Fruit fly (Drosophila melanogaster) whole organism, embryonic: ENCODE data around the gene CG14971.

ENCODE experiments used
- Bdp1 ChIP-seq: fragments of 200-800 bp; sonication (Bioruptor generic); optimal IDR thresholded peaks from 3 replicates; lab custom pipeline; 2016; ENCODE audit warnings: missing biosample characterization, missing genetic modification characterization
- CG10366 ChIP-seq: fragments of 200-800 bp; sonication (Bioruptor generic); IDR thresholded peaks from 2 replicates; pipeline ENCODE4 v1.3.6; 2022; ENCODE audit warnings: missing biosample characterization, missing genetic modification characterization
- CG11504 ChIP-seq: fragments of 200-800 bp; sonication (Bioruptor generic); optimal IDR thresholded peaks from 3 replicates; lab custom pipeline; 2019; ENCODE audit warnings: missing biosample characterization, mild to moderate bottlenecking, missing genetic modification characterization, moderate library complexity
- CG11696 ChIP-seq: fragments of 200-800 bp; sonication (Bioruptor generic); IDR thresholded peaks from 2 replicates; pipeline ENCODE4 v1.3.6; 2022; ENCODE audit warnings: missing biosample characterization, missing genetic modification characterization
- CG12942 ChIP-seq: fragments of 200-800 bp; sonication (Bioruptor generic); optimal IDR thresholded peaks from 3 replicates; lab custom pipeline; 2016; ENCODE audit warnings: missing biosample characterization, missing genetic modification characterization
- CG13123 ChIP-seq: fragments of 200-800 bp; sonication (Bioruptor generic); optimal IDR thresholded peaks from 2 replicates; lab custom pipeline; 2016; ENCODE audit warnings: missing biosample characterization, missing genetic modification characterization
- CG15269 ChIP-seq: fragments of 200-800 bp; sonication (Bioruptor generic); optimal IDR thresholded peaks from 2 replicates; lab custom pipeline; 2018; ENCODE audit warnings: missing biosample characterization, mild to moderate bottlenecking, missing genetic modification characterization, moderate library complexity
- CG1647 ChIP-seq: fragments of 200-800 bp; sonication (Bioruptor generic); optimal IDR thresholded peaks from 3 replicates; lab custom pipeline; 2016; ENCODE audit warnings: missing biosample characterization, missing genetic modification characterization
- CG18599 ChIP-seq: fragments of 200-800 bp; sonication (Bioruptor generic); optimal IDR thresholded peaks from 3 replicates; lab custom pipeline; 2017; ENCODE audit warnings: missing biosample characterization, missing genetic modification characterization, mild to moderate bottlenecking, moderate library complexity, missing genetic modification reagents
- CG2120 ChIP-seq: fragments of 200-800 bp; sonication (Bioruptor generic); optimal IDR thresholded peaks from 3 replicates; lab custom pipeline; 2016; ENCODE audit warnings: missing biosample characterization, missing genetic modification characterization
- CG3163 ChIP-seq: fragments of 200-800 bp; sonication (Bioruptor generic); optimal IDR thresholded peaks from 3 replicates; lab custom pipeline; 2016; ENCODE audit warnings: missing biosample characterization, missing genetic modification characterization
- CG3407 ChIP-seq: fragments of 200-800 bp; sonication (Bioruptor generic); optimal IDR thresholded peaks from 2 replicates; lab custom pipeline; 2018; ENCODE audit warnings: missing biosample characterization, mild to moderate bottlenecking, missing genetic modification characterization
- CG4617 ChIP-seq: fragments of 200-800 bp; sonication (Bioruptor generic); optimal IDR thresholded peaks from 3 replicates; lab custom pipeline; 2016; ENCODE audit warnings: missing biosample characterization, missing genetic modification characterization, borderline replicate concordance
- CG6175 ChIP-seq: fragments of 200-800 bp; sonication (Bioruptor generic); IDR thresholded peaks from 3 replicates; pipeline ENCODE4 v1.3.6; 2022; ENCODE audit warnings: missing biosample characterization, missing genetic modification characterization
- CG7372 ChIP-seq: fragments of 200-800 bp; sonication (Bioruptor generic); IDR thresholded peaks from 2 replicates; pipeline ENCODE4 v1.3.6; 2022; ENCODE audit warnings: missing biosample characterization, missing genetic modification characterization
- Dfd ChIP-seq, 2 experiments: fragments of >200 bp; optimal IDR thresholded peaks; 2 replicates each; lab custom pipeline; 2017; ENCODE audit warnings: missing biosample characterization in 2 of 2, missing genetic modification characterization in 2 of 2
- HHEX ChIP-seq: fragments of 200-800 bp; sonication (Bioruptor generic); optimal IDR thresholded peaks from 3 replicates; lab custom pipeline; 2017; ENCODE audit warnings: missing biosample characterization, mild to moderate bottlenecking, missing genetic modification characterization, missing genetic modification reagents
- Hmr ChIP-seq: fragments of 200-800 bp; sonication (Bioruptor generic); optimal IDR thresholded peaks from 3 replicates; lab custom pipeline; 2017; ENCODE audit warnings: mild to moderate bottlenecking, missing biosample characterization, missing genetic modification reagents, missing genetic modification characterization
- Hr3 ChIP-seq: fragments of 200-800 bp; sonication (Bioruptor generic); optimal IDR thresholded peaks from 3 replicates; lab custom pipeline; 2016; ENCODE audit warnings: missing biosample characterization, missing genetic modification characterization
- Ravus ChIP-seq: fragments of 200-800 bp; sonication (Bioruptor generic); IDR thresholded peaks from 2 replicates; pipeline ENCODE4 v1.3.6; 2022; ENCODE audit warnings: missing biosample characterization, missing genetic modification characterization
- Side ChIP-seq: fragments of 200-800 bp; sonication (Bioruptor generic); optimal IDR thresholded peaks from 2 replicates; lab custom pipeline; 2016; ENCODE audit warnings: missing biosample characterization, missing genetic modification characterization
- Six4 ChIP-seq: fragments of 200-800 bp; sonication (Bioruptor generic); optimal IDR thresholded peaks from 2 replicates; lab custom pipeline; 2016; ENCODE audit warnings: missing biosample characterization, missing genetic modification characterization
- Sry-β ChIP-seq: fragments of 200-800 bp; sonication (Bioruptor generic); optimal IDR thresholded peaks from 2 replicates; lab custom pipeline; 2018; ENCODE audit warnings: missing biosample characterization, mild to moderate bottlenecking, missing genetic modification characterization, moderate library complexity
- Sry-δ ChIP-seq: fragments of 200-800 bp; sonication (Bioruptor generic); optimal IDR thresholded peaks from 2 replicates; lab custom pipeline; 2016; ENCODE audit warnings: missing biosample characterization, missing genetic modification characterization
- Ssrp ChIP-seq: fragments of 200-800 bp; sonication (Bioruptor generic); optimal IDR thresholded peaks from 2 replicates; lab custom pipeline; 2018; ENCODE audit warnings: missing biosample characterization, mild to moderate bottlenecking, missing genetic modification characterization, moderate library complexity
- Xbp1 ChIP-seq: fragments of 200-800 bp; sonication (Bioruptor generic); optimal IDR thresholded peaks from 3 replicates; lab custom pipeline; 2016; ENCODE audit warnings: missing biosample characterization, mild to moderate bottlenecking, missing genetic modification characterization
- aop ChIP-seq: fragments of 200-800 bp; sonication (Bioruptor generic); IDR thresholded peaks from 2 replicates; pipeline ENCODE4 v1.3.6; 2022; ENCODE audit warnings: missing biosample characterization, missing genetic modification characterization
- bbx ChIP-seq: fragments of 200-800 bp; sonication (Bioruptor generic); IDR thresholded peaks from 2 replicates; pipeline ENCODE4 v1.3.6; 2022; ENCODE audit warnings: missing biosample characterization, missing genetic modification characterization; ENCODE audit not compliant: partially characterized antibody
- btn ChIP-seq: fragments of 200-800 bp; sonication (Bioruptor generic); optimal IDR thresholded peaks from 2 replicates; lab custom pipeline; 2016; ENCODE audit warnings: missing biosample characterization, missing genetic modification characterization
- chn ChIP-seq: fragments of 200-800 bp; sonication (Bioruptor generic); optimal IDR thresholded peaks from 2 replicates; lab custom pipeline; 2016; ENCODE audit warnings: missing biosample characterization, missing genetic modification characterization
- corto ChIP-seq: fragments of 200-800 bp; sonication (Bioruptor generic); optimal IDR thresholded peaks from 2 replicates; lab custom pipeline; 2016; ENCODE audit warnings: missing biosample characterization, mild to moderate bottlenecking, missing genetic modification characterization, moderate library complexity
- croc ChIP-seq: fragments of 200-800 bp; sonication (Bioruptor generic); conservative IDR thresholded peaks from 3 replicates; pipeline ENCODE4 v1.3.6; 2022; ENCODE audit warnings: missing biosample characterization, missing genetic modification characterization
- dpn ChIP-seq, 2 experiments: fragments of 200-800 bp; sonication (Bioruptor generic); optimal IDR thresholded peaks; 3 replicates each; lab custom pipeline; 2016; ENCODE audit warnings: missing biosample characterization in 2 of 2, missing genetic modification characterization in 2 of 2
- ems ChIP-seq: fragments of 200-800 bp; sonication (Bioruptor generic); optimal IDR thresholded peaks from 3 replicates; lab custom pipeline; 2016; ENCODE audit warnings: missing biosample characterization, missing genetic modification characterization
- ftz-f1 ChIP-seq: fragments of 200-800 bp; sonication (Bioruptor generic); optimal IDR thresholded peaks from 2 replicates; lab custom pipeline; 2016; ENCODE audit warnings: missing biosample characterization, missing genetic modification characterization
- kay ChIP-seq: fragments of 200-800 bp; sonication (Bioruptor generic); optimal IDR thresholded peaks from 2 replicates; lab custom pipeline; 2016; ENCODE audit warnings: missing biosample characterization, missing genetic modification characterization
- ken ChIP-seq: fragments of 200-800 bp; sonication (Bioruptor generic); IDR thresholded peaks from 3 replicates; pipeline ENCODE4 v1.3.6; 2022; ENCODE audit warnings: missing biosample characterization, missing genetic modification characterization
- nerfin-1 ChIP-seq: fragments of 200-800 bp; sonication (Bioruptor generic); optimal IDR thresholded peaks from 3 replicates; lab custom pipeline; 2019; ENCODE audit warnings: missing biosample characterization, mild to moderate bottlenecking, missing genetic modification characterization, moderate library complexity
- pros ChIP-seq: fragments of 200-800 bp; sonication (Bioruptor generic); optimal IDR thresholded peaks from 3 replicates; lab custom pipeline; 2019; ENCODE audit warnings: missing biosample characterization, mild to moderate bottlenecking, missing genetic modification characterization, moderate library complexity
- rib ChIP-seq: fragments of 200-800 bp; sonication (Bioruptor generic); IDR thresholded peaks from 2 replicates; pipeline ENCODE4 v1.3.6; 2022; ENCODE audit warnings: missing biosample characterization, missing genetic modification characterization
- row ChIP-seq: fragments of 200-800 bp; sonication (Bioruptor generic); IDR thresholded peaks from 3 replicates; pipeline ENCODE4 v1.3.6; 2022; ENCODE audit warnings: missing biosample characterization, missing genetic modification characterization
- schlank ChIP-seq: fragments of 200-800 bp; sonication (Bioruptor generic); optimal IDR thresholded peaks from 2 replicates; lab custom pipeline; 2018; ENCODE audit warnings: missing biosample characterization, mild to moderate bottlenecking, missing genetic modification characterization
- slp2 ChIP-seq: fragments of 200-800 bp; sonication (Bioruptor generic); optimal IDR thresholded peaks from 2 replicates; lab custom pipeline; 2016; ENCODE audit warnings: missing biosample characterization, missing genetic modification characterization
- sna ChIP-seq: fragments of 200-800 bp; sonication (Bioruptor generic); IDR thresholded peaks from 2 replicates; pipeline ENCODE4 v1.3.6; 2022; ENCODE audit warnings: missing biosample characterization, missing genetic modification characterization; ENCODE audit not compliant: partially characterized antibody
- so ChIP-seq: fragments of 200-800 bp; sonication (Bioruptor generic); IDR thresholded peaks from 3 replicates; pipeline ENCODE4 v1.3.6; 2022; ENCODE audit warnings: missing biosample characterization, missing genetic modification characterization
- sug ChIP-seq: fragments of 200-800 bp; optimal IDR thresholded peaks from 2 replicates; lab custom pipeline; 2019; ENCODE audit warnings: missing biosample characterization, mild to moderate bottlenecking, missing genetic modification characterization, moderate library complexity
- tna ChIP-seq: fragments of 200-800 bp; sonication (Bioruptor generic); IDR thresholded peaks from 2 replicates; pipeline ENCODE4 v1.3.6; 2022; ENCODE audit warnings: missing biosample characterization, missing genetic modification characterization; ENCODE audit not compliant: partially characterized antibody
- tup ChIP-seq: fragments of 200-800 bp; sonication (Bioruptor generic); optimal IDR thresholded peaks from 2 replicates; lab custom pipeline; 2016; ENCODE audit warnings: missing biosample characterization, mild to moderate bottlenecking, missing genetic modification characterization, moderate library complexity
- usp ChIP-seq: fragments of >200 bp; optimal IDR thresholded peaks from 2 replicates; lab custom pipeline; 2017; ENCODE audit warnings: missing biosample characterization, missing genetic modification characterization
- wdn ChIP-seq: fragments of 200-800 bp; sonication (Bioruptor generic); IDR thresholded peaks from 2 replicates; pipeline ENCODE4 v1.3.6; 2022; ENCODE audit warnings: missing biosample characterization, missing genetic modification characterization
- zf30C ChIP-seq: fragments of 200-800 bp; sonication (Bioruptor generic); optimal IDR thresholded peaks from 3 replicates; lab custom pipeline; 2018; ENCODE audit warnings: missing biosample characterization, mild to moderate bottlenecking, missing genetic modification characterization
- zfh2 ChIP-seq: fragments of 200-800 bp; sonication (Bioruptor generic); optimal IDR thresholded peaks from 2 replicates; lab custom pipeline; 2016; ENCODE audit warnings: missing biosample characterization, missing genetic modification characterization

The CG14971 gene

DNA sequence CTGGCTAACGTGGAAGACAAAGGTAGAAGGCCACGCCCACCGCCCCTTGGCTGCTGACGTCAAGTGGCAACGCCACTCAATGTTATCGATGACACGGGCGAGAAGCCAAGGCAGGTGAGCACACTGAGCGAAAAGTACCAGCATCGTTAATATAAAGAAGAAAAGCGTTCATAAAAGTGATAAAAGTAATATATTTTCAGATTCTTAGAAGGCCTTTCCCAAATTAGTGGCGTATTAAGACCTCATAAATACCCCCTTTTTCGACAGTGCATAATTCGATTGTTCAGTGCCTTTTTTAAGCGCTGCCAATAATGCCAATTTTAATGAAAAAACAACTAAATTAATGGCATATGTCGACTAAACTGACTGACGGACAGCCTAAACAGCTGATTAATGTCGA is 21.4 kb downstream of the CG14971 start (continued):
- TF ChIP-seq CG3407 (GFP tag; lab: Kevin White, UChicago) (no peak), Bdp1 (GFP tag; lab: Kevin White, UChicago) (no peak), Dfd (GFP tag; optimal IDR thresholded peaks at IDR 0.05; lab: Kevin White, UChicago) (no peak), wdn (no peak), CG6175 (GFP tag; lab: Robert Waterston, UW) (no peak), ems (GFP tag; lab: Kevin White, UChicago) (no peak), so (GFP tag; lab: Robert Waterston, UW) (0 out of 3 replicates have a peak, but pooled peaks have one; percentile 31), slp2 (GFP tag; lab: Kevin White, UChicago) (no peak), HHEX (GFP tag; lab: Kevin White, UChicago) (no peak), kay (GFP tag; lab: Kevin White, UChicago) (no peak), CG4617 (GFP tag; lab: Kevin White, UChicago) (no peak), ftz-f1 (no peak), CG15269 (peak; percentile 37), zf30C (GFP tag; lab: Kevin White, UChicago) (no peak), btn (GFP tag; lab: Kevin White, UChicago) (no peak), Sry-β (GFP tag; lab: Kevin White, UChicago) (no peak), Xbp1 (peak; percentile 28), Side (no peak), bbx (GFP tag; lab: Robert Waterston, UW) (no peak), Hr3 (peak; percentile 1), CG11504 (tag; lab: Kevin White, UChicago) (no peak), croc (GFP tag; lab: Robert Waterston, UW) (no peak), CG3163 (no peak), corto (no peak), aop (GFP tag; lab: Robert Waterston, UW) (no peak), zfh2 (GFP tag; lab: Kevin White, UChicago) (peak; percentile 21), dpn (GFP tag; optimal IDR thresholded peaks at IDR 0.05; lab: Kevin White, UChicago) (peak in 1 of 2 experiments; percentile 2), CG2120 (peak; percentile 52), CG7372 (GFP tag; lab: Robert Waterston, UW) (no peak), pros (no peak), sug (tag; lab: Kevin White, UChicago) (no peak), CG12942 (no peak), sna (GFP tag; lab: Robert Waterston, UW) (no peak), CG13123 (GFP tag; lab: Kevin White, UChicago) (no peak), tup (GFP tag; lab: Kevin White, UChicago) (no peak), CG10366 (peak; percentile 52), Hmr (peak; percentile 41), Six4 (GFP tag; lab: Kevin White, UChicago) (no peak), row (peak; percentile 70), CG18599 (peak; percentile 35), nerfin-1 (tag; lab: Kevin White, UChicago) (no peak), CG11696 (GFP tag; lab: Robert Waterston, UW) (no peak), Ravus (GFP tag; lab: Robert Waterston, UW) (no peak), ken (peak; percentile 46; the same call in 1 of the 3 replicates), rib (no peak), schlank (tag; lab: Kevin White, UChicago) (no peak), Sry-δ (no peak), usp (GFP tag; lab: Kevin White, UChicago) (no peak), Ssrp (tag; lab: Kevin White, UChicago) (peak; percentile 52), tna (no peak), CG1647 (GFP tag; lab: Kevin White, UChicago) (no peak), chn (GFP tag; lab: Kevin White, UChicago) (no peak)
